Worm (Caenorhabditis elegans) whole organism, young adult: ENCODE measurements around the gene T28C6.8.
A peak's percentile ranks its signal among the peaks of the same experiment; 100 is the strongest.

Source experiments
- F22D6.2 ChIP-seq: sonication (generic microtip); optimal IDR thresholded peaks from 2 replicates; lab custom pipeline; 2016; ENCODE audit warnings: mild to moderate bottlenecking, missing genetic modification characterization, missing compliant biosample characterization
- F57A8.1 ChIP-seq: fragments of 200-800 bp; sonication (Bioruptor generic); optimal IDR thresholded peaks from 2 replicates; lab custom pipeline; 2018; ENCODE audit warnings: mild to moderate bottlenecking, missing genetic modification characterization, moderate library complexity, missing compliant biosample characterization
- F57C9.4 ChIP-seq: sonication (generic microtip); optimal IDR thresholded peaks from 2 replicates; lab custom pipeline; 2017; ENCODE audit warnings: mild to moderate bottlenecking, missing genetic modification characterization, missing compliant biosample characterization
- K12H6.12 ChIP-seq: fragments of 200-800 bp; sonication (Bioruptor generic); optimal IDR thresholded peaks from 2 replicates; lab custom pipeline; 2018; ENCODE audit warnings: mild to moderate bottlenecking, missing genetic modification characterization, missing compliant biosample characterization
- T07F8.4 ChIP-seq: sonication (generic microtip); optimal IDR thresholded peaks from 2 replicates; lab custom pipeline; 2016; ENCODE audit warnings: mild to moderate bottlenecking, missing genetic modification characterization, moderate library complexity, missing compliant biosample characterization
- Y79H2A.3 ChIP-seq: fragments of 200-800 bp; sonication (Bioruptor generic); conservative IDR thresholded peaks from 2 replicates; pipeline ENCODE4 v1.3.6; 2022; ENCODE audit warnings: missing genetic modification reagents, missing genetic modification characterization, missing compliant biosample characterization
- aptf-2 ChIP-seq: fragments of 200-800 bp; sonication (Bioruptor generic); conservative IDR thresholded peaks from 2 replicates; pipeline ENCODE4 v1.3.6; 2022; ENCODE audit warnings: missing genetic modification reagents, missing genetic modification characterization, missing compliant biosample characterization
- bed-1 ChIP-seq: fragments of 200-800 bp; sonication (Bioruptor generic); IDR thresholded peaks from 2 replicates; pipeline ENCODE4 v1.3.6; 2022; ENCODE audit warnings: missing genetic modification reagents, missing genetic modification characterization, missing compliant biosample characterization
- bed-2 ChIP-seq: fragments of 200-800 bp; sonication (Bioruptor generic); IDR thresholded peaks from 2 replicates; pipeline ENCODE4 v1.3.6; 2022; ENCODE audit warnings: missing genetic modification reagents, missing genetic modification characterization, missing compliant biosample characterization
- cebp-1 ChIP-seq, 2 experiments: fragments of 200-800 bp in 1 of 2; sonication (Bioruptor generic) in 1 of 2; sonication (generic microtip) in 1 of 2; IDR thresholded peaks in 1 of 2; optimal IDR thresholded peaks in 1 of 2; 2 replicates each; pipeline versions ENCODE4 v1.3.6 to Lab custom; 2017 to 2022; ENCODE audit warnings: missing compliant biosample characterization in 2 of 2, missing genetic modification characterization in 2 of 2, mild to moderate bottlenecking in 1 of 2, missing genetic modification reagents in 1 of 2, moderate library complexity in 1 of 2
- die-1 ChIP-seq: sonication (generic microtip); optimal IDR thresholded peaks from 2 replicates; lab custom pipeline; 2016; ENCODE audit warnings: missing genotype, mild to moderate bottlenecking, missing genetic modification characterization, missing compliant biosample characterization
- dox-1 ChIP-seq: fragments of 200-800 bp; sonication (Bioruptor generic); IDR thresholded peaks from 2 replicates; pipeline ENCODE4 v1.3.6; 2022; ENCODE audit warnings: missing genetic modification reagents, missing genetic modification characterization, missing compliant biosample characterization
- dpff-1 ChIP-seq: sonication (generic microtip); optimal IDR thresholded peaks from 2 replicates; lab custom pipeline; 2017; ENCODE audit warnings: mild to moderate bottlenecking, missing genetic modification characterization, missing compliant biosample characterization
- efl-1 ChIP-seq: fragments of 150-350 bp; optimal IDR thresholded peaks from 2 replicates; lab custom pipeline; 2014; ENCODE audit warnings: missing biosample characterization, missing genetic modification reagents, missing genetic modification characterization
- fkh-3 ChIP-seq: sonication (generic microtip); optimal IDR thresholded peaks from 2 replicates; lab custom pipeline; 2016; ENCODE audit warnings: mild to moderate bottlenecking, missing genetic modification characterization, missing compliant biosample characterization
- him-1 ChIP-seq: sonication (generic microtip); optimal IDR thresholded peaks from 2 replicates; lab custom pipeline; 2016; ENCODE audit warnings: missing genotype, missing genetic modification reagents, missing genetic modification characterization, missing compliant biosample characterization
- hmg-1.2 ChIP-seq: fragments of 200-800 bp; sonication (Bioruptor generic); IDR thresholded peaks from 2 replicates; pipeline ENCODE4 v1.3.6; 2022; ENCODE audit warnings: missing genetic modification reagents, missing genetic modification characterization, missing compliant biosample characterization
- hmg-20 ChIP-seq: fragments of 200-800 bp; sonication (Bioruptor generic); IDR thresholded peaks from 2 replicates; pipeline ENCODE4 v1.3.6; 2022; ENCODE audit warnings: missing genetic modification reagents, missing genetic modification characterization, missing compliant biosample characterization
- hrde-1 ChIP-seq: sonication (generic microtip); optimal IDR thresholded peaks from 2 replicates; lab custom pipeline; 2016; ENCODE audit warnings: missing genetic modification characterization, mild to moderate bottlenecking, missing compliant biosample characterization, moderate library complexity, missing genotype, missing genetic modification reagents, borderline replicate concordance
- lag-1 ChIP-seq: fragments of 200-800 bp; sonication (Bioruptor generic); IDR thresholded peaks from 2 replicates; pipeline ENCODE4 v1.3.6; 2022; ENCODE audit warnings: missing genetic modification reagents, missing genetic modification characterization, missing compliant biosample characterization
- lin-40 ChIP-seq: sonication (generic microtip); optimal IDR thresholded peaks from 2 replicates; lab custom pipeline; 2016; ENCODE audit warnings: missing genetic modification characterization, mild to moderate bottlenecking, missing compliant biosample characterization, missing genotype, missing genetic modification reagents
- lir-1 ChIP-seq: fragments of 200-800 bp; sonication (Bioruptor generic); conservative IDR thresholded peaks from 2 replicates; pipeline ENCODE4 v1.3.6; 2022; ENCODE audit warnings: missing genetic modification reagents, missing genetic modification characterization, missing compliant biosample characterization
- madf-3 ChIP-seq: fragments of 200-800 bp; sonication (Bioruptor generic); IDR thresholded peaks from 2 replicates; pipeline ENCODE4 v1.3.6; 2022; ENCODE audit warnings: missing genetic modification reagents, missing genetic modification characterization, missing compliant biosample characterization
- nhr-80 ChIP-seq: sonication (generic microtip); optimal IDR thresholded peaks from 2 replicates; lab custom pipeline; 2016; ENCODE audit warnings: missing genetic modification characterization, missing compliant biosample characterization
- nhr-90 ChIP-seq: sonication (generic microtip); optimal IDR thresholded peaks from 2 replicates; lab custom pipeline; 2016; ENCODE audit warnings: missing genotype, mild to moderate bottlenecking, missing genetic modification characterization, missing compliant biosample characterization
- pha-4 ChIP-seq: fragments of 150-350 bp; sonication (generic microtip); optimal IDR thresholded peaks from 2 replicates; lab custom pipeline; 2014; ENCODE audit warnings: missing biosample characterization, missing genetic modification reagents, missing genetic modification characterization
- rpc-1 ChIP-seq, 2 experiments: fragments of 150-350 bp in 1 of 2; sonication (generic microtip) in 1 of 2; optimal IDR thresholded peaks; 2 replicates each; lab custom pipeline; 2014 to 2018; ENCODE audit warnings: missing biosample characterization in 1 of 2, missing genetic modification characterization in 1 of 2, missing genetic modification reagents in 1 of 2, missing genotype in 1 of 2
- snpc-1.3 ChIP-seq: sonication (generic microtip); optimal IDR thresholded peaks from 2 replicates; lab custom pipeline; 2017; ENCODE audit warnings: missing genetic modification characterization, mild to moderate bottlenecking, missing compliant biosample characterization, antibody characterized with exemption, moderate library complexity, missing genotype, missing genetic modification reagents; ENCODE audit not compliant: insufficient read depth
- tlf-1 ChIP-seq: fragments of 200-800 bp; sonication (Bioruptor generic); optimal IDR thresholded peaks from 2 replicates; lab custom pipeline; 2018; ENCODE audit warnings: mild to moderate bottlenecking, missing genetic modification characterization, missing compliant biosample characterization
- unc-130 ChIP-seq: sonication (generic microtip); optimal IDR thresholded peaks from 2 replicates; lab custom pipeline; 2016; ENCODE audit warnings: missing genetic modification reagents, missing genetic modification characterization, missing compliant biosample characterization
- ztf-18 ChIP-seq: sonication (generic microtip); optimal IDR thresholded peaks from 2 replicates; lab custom pipeline; 2016; ENCODE audit warnings: missing genotype, mild to moderate bottlenecking, missing genetic modification characterization, missing compliant biosample characterization
- ztf-3 ChIP-seq: fragments of 200-800 bp; sonication (Bioruptor generic); optimal IDR thresholded peaks from 2 replicates; lab custom pipeline; 2018; ENCODE audit warnings: mild to moderate bottlenecking, missing genetic modification characterization, missing compliant biosample characterization

The T28C6.8 gene

ce11 chrIV:8866092-8866491 is 35.6 kb upstream of the T28C6.8 start (continued):
- TF ChIP-seq dpff-1 (tag; lab: Kevin White, UChicago) (no peak), K12H6.12 (tag; lab: Kevin White, UChicago) (peak; percentile 45)
- TF ChIP-seq, all 124 proteins: peak for 31

ce11 chrIV:8865343-8865742 is 34.8 kb upstream of the T28C6.8 start, which contains the start of gene C09G9.1:
C09G9.1 (minus strand) TSS chrIV:8865485.
- peak; percentile 10 for TF ChIP-seq pha-4 (tag; lab: Kevin White, UChicago)
- TF ChIP-seq nhr-80 (tag; lab: Kevin White, UChicago), result no peak
- TF ChIP-seq K12H6.12 (tag; lab: Kevin White, UChicago), result no peak
- TF ChIP-seq bed-1 (GFP tag; lab: Robert Waterston, UW), result no peak

- TF ChIP-seq hrde-1 (tag; lab: Kevin White, UChicago), result no peak
- TF ChIP-seq him-1, result no peak
- no peak for TF ChIP-seq snpc-1.3 (tag; lab: Kevin White, UChicago)
- no peak for TF ChIP-seq fkh-3 (tag; lab: Kevin White, UChicago)
- TF ChIP-seq hmg-20, result no peak
- no peak for TF ChIP-seq madf-3 (GFP tag; lab: Robert Waterston, UW)
Measured at ce11 chrIV:8864672-8865071, 34.1 kb upstream of the T28C6.8 start.

- TF ChIP-seq lir-1 (no peak), die-1 (tag; lab: Kevin White, UChicago) (no peak), cebp-1 (GFP tag; IDR thresholded peaks at IDR 0.05; lab: Robert Waterston, UW) (no peak), cebp-1 (tag; optimal IDR thresholded peaks at IDR 0.05; lab: Kevin White, UChicago) (no peak), lag-1 (GFP tag; lab: Robert Waterston, UW) (no peak), ztf-3 (GFP tag; lab: Kevin White, UChicago) (no peak), lin-40 (tag; lab: Kevin White, UChicago) (no peak), hmg-1.2 (GFP tag; lab: Robert Waterston, UW) (no peak), T07F8.4 (tag; lab: Kevin White, UChicago) (no peak), F57A8.1 (no peak), aptf-2 (GFP tag; lab: Robert Waterston, UW) (no peak), bed-2 (no peak), F57C9.4 (tag; lab: Kevin White, UChicago) (no peak), Y79H2A.3 (GFP tag; lab: Robert Waterston, UW) (no peak)
Measured at ce11 chrIV:8855963-8856362, 25.4 kb upstream of the T28C6.8 start, which contains the start of gene T11B7.5. T11B7.5 (minus strand) TSS chrIV:8856063.

ce11 chrIV:8853301-8853700 is 22.8 kb upstream of the T28C6.8 start:
- no peak for TF ChIP-seq efl-1
- TF ChIP-seq, all 124 proteins: peak for 0

ce11 chrIV:8852194-8852593 is 21.7 kb upstream of the T28C6.8 start, which contains the start of gene alp-1:
alp-1 (plus strand) TSS chrIV:8852494.
- no peak for TF ChIP-seq tlf-1 (GFP tag; lab: Kevin White, UChicago)
- TF ChIP-seq nhr-80 (tag; lab: Kevin White, UChicago), result no peak
- no peak for TF ChIP-seq dox-1 (GFP tag; lab: Robert Waterston, UW)
- no peak for TF ChIP-seq unc-130
- no peak for TF ChIP-seq nhr-90 (tag; lab: Kevin White, UChicago)
- TF ChIP-seq lir-1, result no peak
- no peak for TF ChIP-seq F22D6.2 (tag; lab: Kevin White, UChicago)
- no peak for TF ChIP-seq rpc-1 (optimal IDR thresholded peaks at IDR 0.05; lab: Kevin White, UChicago)
- TF ChIP-seq rpc-1 (tag; optimal IDR thresholded peaks at IDR 0.05; lab: Kevin White, UChicago), result no peak
- no peak for TF ChIP-seq ztf-18 (tag; lab: Kevin White, UChicago)
